Worm (Caenorhabditis elegans) whole organism, L4 larva: ENCODE measurements around the gene ZC443.1.
A peak's percentile ranks its signal among the peaks of the same experiment; 100 is the strongest.

Experiments used
- D1046.2 ChIP-seq: fragments of 200-800 bp; sonication (Bioruptor generic); IDR thresholded peaks from 2 replicates; pipeline ENCODE4 v1.3.6; 2022; ENCODE audit warnings: missing genetic modification characterization, missing compliant biosample characterization
- F37D6.2 ChIP-seq: sonication (generic microtip); optimal IDR thresholded peaks from 2 replicates; lab custom pipeline; 2016; ENCODE audit warnings: mild to moderate bottlenecking, missing genetic modification characterization, missing compliant biosample characterization
- T20F7.1 ChIP-seq: fragments of 200-800 bp; sonication (Bioruptor generic); optimal IDR thresholded peaks from 2 replicates; lab custom pipeline; 2018; ENCODE audit warnings: mild to moderate bottlenecking, missing genetic modification characterization, missing compliant biosample characterization
- T26A8.4 ChIP-seq: fragments of 200-800 bp; sonication (Bioruptor generic); IDR thresholded peaks from 2 replicates; pipeline ENCODE4 v1.3.6; 2022; ENCODE audit warnings: missing genetic modification characterization, missing compliant biosample characterization
- Y5F2A.4 ChIP-seq: fragments of 200-800 bp; sonication (Bioruptor generic); optimal IDR thresholded peaks from 2 replicates; lab custom pipeline; 2018; ENCODE audit warnings: mild to moderate bottlenecking, missing genetic modification characterization, missing compliant biosample characterization
- aha-1 ChIP-seq: fragments of 150-350 bp; peaks from one replicate; lab custom pipeline; 2014; ENCODE audit warnings: missing biosample characterization, missing genetic modification characterization
- aly-2 ChIP-seq: sonication (generic microtip); optimal IDR thresholded peaks from 2 replicates; lab custom pipeline; 2018; ENCODE audit warnings: missing biosample characterization, missing genetic modification characterization
- arid-1 ChIP-seq: fragments of 200-800 bp; sonication (Bioruptor generic); conservative IDR thresholded peaks from 2 replicates; pipeline ENCODE4 v1.3.6; 2022; ENCODE audit warnings: missing genetic modification reagents, missing genetic modification characterization, missing compliant biosample characterization
- attf-4 ChIP-seq: sonication (generic microtip); optimal IDR thresholded peaks from 3 replicates; lab custom pipeline; 2017; ENCODE audit warnings: missing biosample characterization, missing genetic modification characterization
- ceh-20 ChIP-seq: fragments of 200-800 bp; sonication (Bioruptor generic); IDR thresholded peaks from 2 replicates; pipeline ENCODE4 v1.3.6; 2022; ENCODE audit warnings: missing genetic modification reagents, missing genetic modification characterization, missing compliant biosample characterization
- ceh-32 ChIP-seq: sonication (generic microtip); optimal IDR thresholded peaks from 2 replicates; lab custom pipeline; 2016; ENCODE audit warnings: mild to moderate bottlenecking, missing genetic modification characterization, missing compliant biosample characterization; ENCODE audit not compliant: poor library complexity
- ceh-44 ChIP-seq: fragments of 200-800 bp; sonication (Bioruptor generic); IDR thresholded peaks from 2 replicates; pipeline ENCODE4 v1.3.6; 2022; ENCODE audit warnings: missing genetic modification reagents, missing genetic modification characterization, missing compliant biosample characterization
- ces-1 ChIP-seq: fragments of 150-350 bp; sonication (generic microtip); optimal IDR thresholded peaks from 4 replicates; lab custom pipeline; 2014; ENCODE audit warnings: missing biosample characterization, missing genetic modification reagents, missing genetic modification characterization
- ctbp-1 ChIP-seq: fragments of 200-800 bp; sonication (Bioruptor generic); IDR thresholded peaks from 2 replicates; pipeline ENCODE4 v1.3.6; 2022; ENCODE audit warnings: missing genetic modification reagents, missing genetic modification characterization, missing compliant biosample characterization
- daf-16 ChIP-seq, 3 experiments: sonication (generic microtip); optimal IDR thresholded peaks; 2 replicates each; lab custom pipeline; 2016 to 2017; ENCODE audit warnings: missing genetic modification characterization in 3 of 3, missing genetic modification reagents in 3 of 3, mild to moderate bottlenecking in 2 of 3, missing compliant biosample characterization in 2 of 3, missing biosample characterization in 1 of 3, moderate library complexity in 1 of 3
- daf-8 ChIP-seq: fragments of 200-800 bp; sonication (Bioruptor generic); IDR thresholded peaks from 2 replicates; pipeline ENCODE4 v1.3.6; 2022; ENCODE audit warnings: missing genetic modification characterization, missing compliant biosample characterization
- dmd-8 ChIP-seq: fragments of 200-800 bp; sonication (Bioruptor generic); IDR thresholded peaks from 2 replicates; pipeline ENCODE4 v1.3.6; 2022; ENCODE audit warnings: missing genetic modification characterization, missing compliant biosample characterization
- dmd-9 ChIP-seq: fragments of 200-800 bp; sonication (Bioruptor generic); IDR thresholded peaks from 2 replicates; pipeline ENCODE4 v1.3.6; 2022; ENCODE audit warnings: missing genetic modification reagents, missing genetic modification characterization, missing compliant biosample characterization
- dpl-1 ChIP-seq: fragments of 150-350 bp; optimal IDR thresholded peaks from 2 replicates; lab custom pipeline; 2014; ENCODE audit warnings: missing biosample characterization, missing genetic modification reagents, missing genetic modification characterization
- fkh-10 ChIP-seq: fragments of 150-350 bp; optimal IDR thresholded peaks from 2 replicates; lab custom pipeline; 2014; ENCODE audit warnings: missing biosample characterization, missing genetic modification reagents, missing genetic modification characterization
- hif-1 ChIP-seq, 2 experiments: sonication (generic microtip); optimal IDR thresholded peaks; 2 replicates each; lab custom pipeline; 2016 to 2017; ENCODE audit warnings: missing compliant biosample characterization in 2 of 2, missing genetic modification characterization in 2 of 2, missing genetic modification reagents in 2 of 2, missing genotype in 2 of 2, mild to moderate bottlenecking in 1 of 2
- hlh-11 ChIP-seq: fragments of 200-800 bp; sonication (Bioruptor generic); optimal IDR thresholded peaks from 2 replicates; lab custom pipeline; 2018; ENCODE audit warnings: mild to moderate bottlenecking, missing genetic modification characterization, missing compliant biosample characterization
- hlh-30 ChIP-seq: sonication (generic microtip); optimal IDR thresholded peaks from 2 replicates; lab custom pipeline; 2017; ENCODE audit warnings: antibody characterized with exemption, mild to moderate bottlenecking, missing genetic modification characterization, missing compliant biosample characterization; ENCODE audit not compliant: insufficient read depth
- lim-7 ChIP-seq: fragments of 200-800 bp; sonication (Bioruptor generic); IDR thresholded peaks from 2 replicates; pipeline ENCODE4 v1.3.6; 2022; ENCODE audit warnings: missing genetic modification characterization, missing compliant biosample characterization
- lin-1 ChIP-seq: fragments of 200-800 bp; sonication (Bioruptor generic); IDR thresholded peaks from 2 replicates; pipeline ENCODE4 v1.3.6; 2022; ENCODE audit warnings: missing genetic modification reagents, missing genetic modification characterization, missing compliant biosample characterization
- lin-13 ChIP-seq: fragments of 150-350 bp; optimal IDR thresholded peaks from 2 replicates; lab custom pipeline; 2014; ENCODE audit warnings: missing biosample characterization, missing genetic modification reagents, missing genetic modification characterization
- lin-38 ChIP-seq: fragments of 200-800 bp; sonication (Bioruptor generic); IDR thresholded peaks from 2 replicates; pipeline ENCODE4 v1.3.6; 2022; ENCODE audit warnings: missing genetic modification reagents, missing genetic modification characterization, missing compliant biosample characterization
- lin-39 ChIP-seq: fragments of 150-350 bp; optimal IDR thresholded peaks from 2 replicates; lab custom pipeline; 2014; ENCODE audit warnings: missing biosample characterization, missing genetic modification reagents, missing genetic modification characterization
- lir-3 ChIP-seq: sonication (generic microtip); optimal IDR thresholded peaks from 2 replicates; lab custom pipeline; 2016; ENCODE audit warnings: mild to moderate bottlenecking, missing genetic modification characterization, missing compliant biosample characterization
- lsy-2 ChIP-seq, 2 experiments: fragments of 150-350 bp in 1 of 2; sonication (generic microtip) in 1 of 2; optimal IDR thresholded peaks; 2 replicates each; lab custom pipeline; 2014 to 2017; ENCODE audit warnings: missing biosample characterization in 2 of 2, missing genetic modification characterization in 2 of 2
- madf-9 ChIP-seq: fragments of 200-800 bp; sonication (Bioruptor generic); conservative IDR thresholded peaks from 2 replicates; pipeline ENCODE4 v1.3.6; 2022; ENCODE audit warnings: missing genetic modification reagents, missing genetic modification characterization, missing compliant biosample characterization
- mdl-1 ChIP-seq, 2 experiments: fragments of 150-350 bp in 1 of 2; sonication (generic microtip) in 1 of 2; optimal IDR thresholded peaks; 2 replicates each; lab custom pipeline; 2014 to 2017; ENCODE audit warnings: missing biosample characterization in 2 of 2, missing genetic modification characterization in 2 of 2
- mep-1 ChIP-seq: fragments of 150-350 bp; sonication (generic microtip); optimal IDR thresholded peaks from 3 replicates; lab custom pipeline; 2014; ENCODE audit warnings: missing biosample characterization, missing genetic modification characterization
- mes-2 ChIP-seq: sonication (generic microtip); optimal IDR thresholded peaks from 2 replicates; lab custom pipeline; 2016; ENCODE audit warnings: missing genotype, mild to moderate bottlenecking, missing genetic modification characterization, missing compliant biosample characterization; ENCODE audit not compliant: poor library complexity, severe bottlenecking
- nhr-11 ChIP-seq: fragments of 150-350 bp; optimal IDR thresholded peaks from 2 replicates; lab custom pipeline; 2014; ENCODE audit warnings: missing biosample characterization, missing genetic modification characterization
- nhr-111 ChIP-seq: fragments of 200-800 bp; sonication (Bioruptor generic); optimal IDR thresholded peaks from 2 replicates; lab custom pipeline; 2018; ENCODE audit warnings: mild to moderate bottlenecking, missing genetic modification characterization, missing compliant biosample characterization
- nhr-25 ChIP-seq: sonication (generic microtip); optimal IDR thresholded peaks from 2 replicates; lab custom pipeline; 2017; ENCODE audit warnings: missing genetic modification characterization, mild to moderate bottlenecking, missing compliant biosample characterization, antibody characterized with exemption, moderate library complexity, borderline replicate concordance; ENCODE audit not compliant: insufficient read depth
- nhr-28 ChIP-seq: fragments of 150-350 bp; optimal IDR thresholded peaks from 2 replicates; lab custom pipeline; 2014; ENCODE audit warnings: missing biosample characterization, missing genetic modification characterization
- nhr-41 ChIP-seq: fragments of 200-800 bp; sonication (Bioruptor generic); IDR thresholded peaks from 2 replicates; pipeline ENCODE4 v1.3.6; 2022; ENCODE audit warnings: missing genetic modification reagents, missing genetic modification characterization, missing compliant biosample characterization
- nhr-42 ChIP-seq: fragments of 200-800 bp; sonication (Bioruptor generic); IDR thresholded peaks from 2 replicates; pipeline ENCODE4 v1.3.6; 2022; ENCODE audit warnings: missing genetic modification characterization, missing compliant biosample characterization
- nhr-6 ChIP-seq: fragments of 150-350 bp; optimal IDR thresholded peaks from 2 replicates; lab custom pipeline; 2014; ENCODE audit warnings: missing biosample characterization, missing genetic modification characterization
- nhr-76 ChIP-seq: fragments of 150-350 bp; optimal IDR thresholded peaks from 2 replicates; lab custom pipeline; 2014; ENCODE audit warnings: missing biosample characterization, missing genetic modification characterization
- nhr-77 ChIP-seq: fragments of 150-350 bp; optimal IDR thresholded peaks from 2 replicates; lab custom pipeline; 2014; ENCODE audit warnings: missing biosample characterization, missing genetic modification characterization
- php-3 ChIP-seq: fragments of 200-800 bp; sonication (Bioruptor generic); IDR thresholded peaks from 2 replicates; pipeline ENCODE4 v1.3.6; 2022; ENCODE audit warnings: missing genetic modification reagents, missing genetic modification characterization, missing compliant biosample characterization
- sdz-12 ChIP-seq: fragments of 200-800 bp; sonication (Bioruptor generic); optimal IDR thresholded peaks from 2 replicates; lab custom pipeline; 2018; ENCODE audit warnings: mild to moderate bottlenecking, missing genetic modification characterization, missing compliant biosample characterization
- set-16 ChIP-seq: fragments of 200-800 bp; sonication (Bioruptor generic); IDR thresholded peaks from 2 replicates; pipeline ENCODE4 v1.3.6; 2022; ENCODE audit warnings: missing genetic modification reagents, missing genetic modification characterization, missing compliant biosample characterization
- snpc-1.2 ChIP-seq: fragments of 200-800 bp; sonication (Bioruptor generic); IDR thresholded peaks from 2 replicates; pipeline ENCODE4 v1.3.6; 2022; ENCODE audit warnings: missing genetic modification reagents, missing genetic modification characterization, missing compliant biosample characterization
- snpc-4 ChIP-seq: fragments of 150-350 bp; optimal IDR thresholded peaks from 2 replicates; lab custom pipeline; 2014; ENCODE audit warnings: missing biosample characterization, missing genetic modification characterization
- unc-130 ChIP-seq: sonication (generic microtip); optimal IDR thresholded peaks from 2 replicates; lab custom pipeline; 2016; ENCODE audit warnings: missing genetic modification reagents, missing genetic modification characterization, missing compliant biosample characterization
- unc-62 ChIP-seq, 3 experiments: fragments of 150-350 bp in 1 of 3; sonication (generic microtip); optimal IDR thresholded peaks in 2 of 3; peaks in 1 of 3; 1 replicate in 1 of 3; 2 replicates in 2 of 3; lab custom pipeline; 2014 to 2017; ENCODE audit warnings: missing biosample characterization in 3 of 3, missing genetic modification characterization in 3 of 3, missing genetic modification reagents in 3 of 3, missing genotype in 1 of 3
- vab-7 ChIP-seq: fragments of 200-800 bp; sonication (Bioruptor generic); IDR thresholded peaks from 2 replicates; pipeline ENCODE4 v1.3.6; 2022; ENCODE audit warnings: missing genetic modification reagents, missing genetic modification characterization, missing compliant biosample characterization
- ztf-11 ChIP-seq: fragments of 150-350 bp; optimal IDR thresholded peaks from 2 replicates; lab custom pipeline; 2014; ENCODE audit warnings: missing biosample characterization, missing genetic modification characterization

Gene ZC443.1

DNA sequence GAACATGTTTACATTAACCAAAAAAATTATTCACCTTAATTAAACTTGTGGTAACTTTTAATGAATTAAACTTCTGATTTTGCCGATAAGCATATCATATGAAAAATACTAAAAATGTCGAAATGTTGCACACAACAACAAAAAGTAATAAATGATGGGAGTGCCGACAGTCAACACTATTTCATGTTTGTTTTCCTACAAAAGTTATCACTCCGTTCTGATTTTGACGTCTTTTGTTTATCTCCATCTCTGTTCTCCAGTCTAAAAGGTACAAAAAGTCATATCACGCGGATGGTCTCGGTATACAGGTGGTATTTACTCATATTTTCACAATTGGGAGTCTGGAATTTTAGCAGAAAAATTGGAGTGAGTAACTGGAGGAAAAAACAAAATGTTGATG lies 5.5 kb upstream of the ZC443.1 start (continued):
- TF ChIP-seq snpc-1.2 (no peak), lin-39 (no peak), lim-7 (GFP tag; lab: Robert Waterston, UW) (no peak), aha-1 (tag; lab: Kevin White, UChicago) (no peak), nhr-42 (GFP tag; lab: Robert Waterston, UW) (no peak), ceh-44 (no peak), set-16 (GFP tag; lab: Robert Waterston, UW) (no peak), nhr-28 (peak; percentile 60), nhr-111 (no peak), ceh-20 (GFP tag; lab: Robert Waterston, UW) (no peak), unc-130 (no peak), arid-1 (GFP tag; lab: Robert Waterston, UW) (no peak), nhr-77 (tag; lab: Kevin White, UChicago) (peak; percentile 32), nhr-76 (no peak), ces-1 (no peak), vab-7 (GFP tag; lab: Robert Waterston, UW) (no peak), nhr-25 (tag; lab: Kevin White, UChicago) (no peak), daf-8 (no peak), lin-1 (GFP tag; lab: Robert Waterston, UW) (no peak), mdl-1 (tag; optimal IDR thresholded peaks at IDR 0.05; lab: Kevin White, UChicago) (peak in 1 of 2 experiments; percentile 19), aly-2 (no peak), attf-4 (tag; lab: Kevin White, UChicago) (no peak), hif-1 (tag; optimal IDR thresholded peaks at IDR 0.05; lab: Kevin White, UChicago) (no peak), php-3 (GFP tag; lab: Robert Waterston, UW) (peak; percentile 22; the same call in 1 of the 2 replicates), nhr-6 (tag; lab: Kevin White, UChicago) (peak; percentile 45), T20F7.1 (GFP tag; lab: Kevin White, UChicago) (no peak), Y5F2A.4 (GFP tag; lab: Kevin White, UChicago) (no peak), ceh-32 (tag; lab: Kevin White, UChicago) (no peak), ctbp-1 (GFP tag; lab: Robert Waterston, UW) (no peak), fkh-10 (no peak), lin-13 (GFP tag; lab: Kevin White, UChicago) (no peak), sdz-12 (no peak), nhr-41 (no peak), madf-9 (GFP tag; lab: Robert Waterston, UW) (no peak), dpl-1 (no peak)

DNA sequence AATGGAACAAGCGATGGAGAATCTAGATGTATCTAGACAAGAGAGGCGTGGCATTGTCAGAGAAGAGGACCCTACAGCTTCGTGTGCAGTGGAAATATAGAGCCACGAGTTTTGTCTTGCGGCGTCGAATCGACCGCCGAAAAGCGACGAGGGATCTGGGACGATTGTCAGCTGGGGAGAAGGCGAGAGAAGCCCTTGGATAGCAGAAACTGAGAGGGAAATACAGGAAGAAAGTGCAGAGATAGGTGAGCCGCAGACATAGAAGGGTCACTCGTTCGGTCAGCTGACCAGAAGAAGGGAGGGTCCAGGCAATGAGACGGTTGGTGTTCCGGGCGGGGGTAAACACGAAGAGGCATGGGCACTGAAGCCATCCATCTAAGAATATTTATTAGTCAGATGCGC lies 4.6 kb upstream of the ZC443.1 start:
- TF ChIP-seq hlh-11 (tag; lab: Kevin White, UChicago) (peak; percentile 90), hlh-30 (tag; lab: Kevin White, UChicago) (peak; percentile 93), lir-3 (tag; lab: Kevin White, UChicago) (no peak), dmd-9 (no peak), snpc-4 (tag; lab: Kevin White, UChicago) (no peak), F37D6.2 (tag; lab: Kevin White, UChicago) (peak; percentile 70), lin-38 (GFP tag; lab: Robert Waterston, UW) (0 out of 2 replicates have a peak, but pooled peaks have one; percentile 19), nhr-11 (tag; lab: Kevin White, UChicago) (peak; percentile 83), T26A8.4 (no peak), ceh-20 (GFP tag; lab: Robert Waterston, UW) (peak; percentile 72), unc-62 (GFP tag; optimal IDR thresholded peaks at IDR 0.05 in 1 of 2; lab: Kevin White, UChicago) (peak in 1 of 2 experiments; percentile 98), unc-62 (tag; optimal IDR thresholded peaks at IDR 0.05; lab: Kevin White, UChicago) (no peak), D1046.2 (no peak), lsy-2 (tag; optimal IDR thresholded peaks at IDR 0.05; lab: Kevin White, UChicago) (peak; percentile 53 to 64), mes-2 (peak; percentile 13), daf-16 (GFP tag; optimal IDR thresholded peaks at IDR 0.05; lab: Kevin White, UChicago) (peak in 1 of 2 experiments; percentile 50), daf-16 (tag; optimal IDR thresholded peaks at IDR 0.05; lab: Kevin White, UChicago) (peak; percentile 30), mep-1 (tag; lab: Kevin White, UChicago) (peak; percentile 68), ztf-11 (tag; lab: Kevin White, UChicago) (no peak), nhr-111 (no peak), dmd-8 (GFP tag; lab: Robert Waterston, UW) (no peak)
